Worm (Caenorhabditis elegans) whole organism, mixed stage, embryonic: Measurements from ENCODE around the gene Y69H2.1.

Experiments
- lin-13 ChIP-seq: fragments of 150-350 bp; optimal IDR thresholded peaks from 2 replicates; lab custom pipeline; 2014; ENCODE audit warnings: missing biosample characterization, missing genetic modification characterization
- nhr-12 ChIP-seq: fragments of 150-350 bp; optimal IDR thresholded peaks from 2 replicates; lab custom pipeline; 2014; ENCODE audit warnings: missing biosample characterization, missing genetic modification characterization
- nhr-237 ChIP-seq: fragments of 150-350 bp; optimal IDR thresholded peaks from 2 replicates; lab custom pipeline; 2014; ENCODE audit warnings: missing biosample characterization, missing genetic modification characterization

DNA sequence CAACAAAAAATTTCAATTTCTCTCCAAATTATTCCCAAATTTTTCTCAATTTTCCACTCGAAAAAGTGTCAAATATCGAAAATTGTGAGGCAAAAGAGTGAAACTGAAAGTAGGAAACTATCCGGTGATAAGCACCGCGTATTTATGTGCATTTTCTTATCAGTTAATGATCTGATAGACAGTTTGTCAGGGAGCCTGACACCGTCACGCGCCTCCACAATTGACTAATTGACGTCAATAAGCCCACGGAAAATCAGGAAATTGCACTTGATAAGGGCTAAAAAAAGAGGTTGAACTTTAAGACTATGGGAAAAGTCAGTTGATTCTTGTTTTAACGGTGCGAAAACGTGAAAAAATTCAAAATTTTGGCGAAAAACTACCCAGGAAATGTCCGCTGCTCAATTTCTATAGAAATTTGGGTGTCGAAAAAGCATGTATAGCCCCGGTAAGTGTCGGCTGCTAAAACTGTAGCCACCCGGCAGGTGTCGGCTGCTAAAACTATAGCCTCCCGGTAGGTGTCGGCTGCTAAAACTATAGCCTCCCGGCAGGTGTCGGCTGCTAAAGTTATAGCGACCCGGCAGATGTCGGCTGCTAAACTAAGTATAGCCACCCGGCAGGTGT lies 44.8 kb downstream of the Y69H2.1 start:
- TF ChIP-seq lin-13 (tag; lab: Kevin White, UChicago) (no peak), nhr-237 (no peak), nhr-12 (no peak)
